Fruit fly (Drosophila melanogaster): ENCODE data around the gene RpL13A.
A peak's percentile ranks its signal among the peaks of the same experiment; 100 is the strongest.

DNA sequence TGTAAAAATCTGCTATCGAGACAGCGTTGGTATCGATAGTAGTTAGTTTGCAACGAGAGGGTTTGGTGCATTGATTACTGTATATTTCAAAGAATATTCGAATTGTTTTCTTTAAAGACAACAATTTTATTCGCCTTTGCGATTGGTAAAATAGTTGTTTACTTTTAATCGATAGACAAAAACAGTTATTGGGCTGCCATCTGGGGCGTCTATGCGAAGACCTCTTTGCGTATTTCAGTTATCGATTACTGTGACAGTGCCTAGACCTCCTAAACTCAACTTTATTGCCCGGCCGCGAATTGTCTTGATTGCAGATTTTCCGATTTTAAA lies 11.2 kb upstream of the RpL13A start, which contains the start of gene Atu:
- TF ChIP-seq insv (GFP tag; optimal IDR thresholded peaks at IDR 0.05) (no peak), maf-S (GFP tag; optimal IDR thresholded peaks at IDR 0.05) (no peak), CG17361 (GFP tag; IDR thresholded peaks at IDR 0.05) (peak; percentile 58; the same call in 2 of the 3 replicates), CG3065 (GFP tag; optimal IDR thresholded peaks at IDR 0.05) (no peak), CG14667 (GFP tag; IDR thresholded peaks at IDR 0.05) (no peak)

Data from whole organism, embryonic.